In genomic region chr2L:18630611-18631221, dm6 we compare ENCODE assay signal across 1 fruit fly cellular context.
TF ChIP-seq lines count a peak whose summit lies in the region.

No protein-coding gene starts in this region.

TF ChIP-seq in whole organism, embryonic, 481 proteins besides CTCF, POLR2A, EP300 and RAD21 (continued from another document):
- no peak for TF ChIP-seq gfzf (GFP tag; optimal IDR thresholded peaks at IDR 0.05; lab: Kevin White, UChicago)
- no peak for TF ChIP-seq kni (GFP tag; optimal IDR thresholded peaks at IDR 0.05; lab: Kevin White, UChicago)
- no peak for TF ChIP-seq CG4820 (GFP tag; optimal IDR thresholded peaks at IDR 0.05; lab: Kevin White, UChicago)
- TF ChIP-seq CG30020 (tag; optimal IDR thresholded peaks at IDR 0.05; lab: Kevin White, UChicago): no peak
- TF ChIP-seq ap (GFP tag; IDR thresholded peaks at IDR 0.05; lab: Robert Waterston, UW): no peak
- TF ChIP-seq CG6175 (GFP tag; IDR thresholded peaks at IDR 0.05; lab: Robert Waterston, UW): no peak
- TF ChIP-seq CG10979 (tag; optimal IDR thresholded peaks at IDR 0.05; lab: Kevin White, UChicago): no peak
- no peak for TF ChIP-seq CG16863 (GFP tag; optimal IDR thresholded peaks at IDR 0.05; lab: Kevin White, UChicago)
- no peak for TF ChIP-seq gcm (GFP tag; optimal IDR thresholded peaks at IDR 0.05; lab: Kevin White, UChicago)
- no peak for TF ChIP-seq dysf (GFP tag; IDR thresholded peaks at IDR 0.05; lab: Robert Waterston, UW)
- TF ChIP-seq sd (tag; optimal IDR thresholded peaks at IDR 0.05; lab: Kevin White, UChicago): peak; percentile 54
- peak in 1 of 2 experiments; percentile 71 for TF ChIP-seq Pdp1 (GFP tag; optimal IDR thresholded peaks at IDR 0.05; lab: Kevin White, UChicago)
- TF ChIP-seq CG34376 (GFP tag; optimal IDR thresholded peaks at IDR 0.05; lab: Kevin White, UChicago): peak; percentile 44
- no peak for TF ChIP-seq HLHmδ (GFP tag; optimal IDR thresholded peaks at IDR 0.05; lab: Kevin White, UChicago)
- peak; percentile 79 for TF ChIP-seq mirr (GFP tag; optimal IDR thresholded peaks at IDR 0.05; lab: Kevin White, UChicago)
- no peak for TF ChIP-seq CG14965 (GFP tag; optimal IDR thresholded peaks at IDR 0.05; lab: Kevin White, UChicago; ENCODE audit: borderline replicate concordance)
- no peak for TF ChIP-seq BtbVII (GFP tag; optimal IDR thresholded peaks at IDR 0.05; lab: Kevin White, UChicago)
- no peak for TF ChIP-seq Meics (GFP tag; optimal IDR thresholded peaks at IDR 0.05; lab: Kevin White, UChicago)
- no peak for TF ChIP-seq tin (GFP tag; optimal IDR thresholded peaks at IDR 0.05; lab: Kevin White, UChicago)
- TF ChIP-seq gsb (GFP tag; IDR thresholded peaks at IDR 0.05; lab: Robert Waterston, UW): no peak
- TF ChIP-seq GATAe (GFP tag; conservative IDR thresholded peaks at IDR 0.05; lab: Robert Waterston, UW): peak; percentile 61
- no peak for TF ChIP-seq grau (tag; optimal IDR thresholded peaks at IDR 0.05; lab: Kevin White, UChicago)
- TF ChIP-seq schlank (tag; optimal IDR thresholded peaks at IDR 0.05; lab: Kevin White, UChicago): no peak
- peak; percentile 19 for TF ChIP-seq sug (tag; optimal IDR thresholded peaks at IDR 0.05; lab: Kevin White, UChicago)
TF ChIP-seq in whole organism, embryonic: peak in this region for 11.
